Fruit fly (Drosophila melanogaster) whole organism, embryonic: ENCODE measurements around the gene elB.
A peak's percentile ranks its signal among the peaks of the same experiment; 100 is the strongest.

Experiments used
- Asciz ChIP-seq: fragments of 200-800 bp; sonication (Bioruptor generic); optimal IDR thresholded peaks from 2 replicates; lab custom pipeline; 2017; ENCODE audit warnings: missing biosample characterization, mild to moderate bottlenecking, missing genetic modification characterization, missing genetic modification reagents
- Bdp1 ChIP-seq: fragments of 200-800 bp; sonication (Bioruptor generic); optimal IDR thresholded peaks from 3 replicates; lab custom pipeline; 2016; ENCODE audit warnings: missing biosample characterization, missing genetic modification characterization
- CG11085 ChIP-seq: fragments of 200-800 bp; sonication (Bioruptor generic); IDR thresholded peaks from 2 replicates; pipeline ENCODE4 v1.3.6; 2022; ENCODE audit warnings: missing biosample characterization, missing genetic modification characterization
- CG11456 ChIP-seq: fragments of 200-800 bp; sonication (Bioruptor generic); IDR thresholded peaks from 3 replicates; pipeline ENCODE4 v1.3.6; 2022; ENCODE audit warnings: missing biosample characterization, missing genetic modification characterization
- CG11504 ChIP-seq: fragments of 200-800 bp; sonication (Bioruptor generic); optimal IDR thresholded peaks from 3 replicates; lab custom pipeline; 2019; ENCODE audit warnings: missing biosample characterization, mild to moderate bottlenecking, missing genetic modification characterization, moderate library complexity
- CG11696 ChIP-seq: fragments of 200-800 bp; sonication (Bioruptor generic); IDR thresholded peaks from 2 replicates; pipeline ENCODE4 v1.3.6; 2022; ENCODE audit warnings: missing biosample characterization, missing genetic modification characterization
- CG13296 ChIP-seq: fragments of 200-800 bp; sonication (Bioruptor generic); optimal IDR thresholded peaks from 3 replicates; lab custom pipeline; 2018; ENCODE audit warnings: missing biosample characterization, mild to moderate bottlenecking, missing genetic modification characterization
- CG13624 ChIP-seq: fragments of 200-800 bp; sonication (Bioruptor generic); optimal IDR thresholded peaks from 2 replicates; lab custom pipeline; 2016; ENCODE audit warnings: missing biosample characterization, missing genetic modification characterization
- CG13775 ChIP-seq: fragments of 200-800 bp; sonication (Bioruptor generic); optimal IDR thresholded peaks from 3 replicates; lab custom pipeline; 2017; ENCODE audit warnings: missing biosample characterization, mild to moderate bottlenecking, missing genetic modification characterization
- CG13894 ChIP-seq: fragments of 200-800 bp; sonication (Bioruptor generic); optimal IDR thresholded peaks from 3 replicates; lab custom pipeline; 2018; ENCODE audit warnings: missing biosample characterization, mild to moderate bottlenecking, missing genetic modification characterization, moderate library complexity
- CG14667 ChIP-seq: fragments of 200-800 bp; sonication (Bioruptor generic); IDR thresholded peaks from 2 replicates; pipeline ENCODE4 v1.3.6; 2022; ENCODE audit warnings: missing biosample characterization, missing genetic modification characterization
- CG15514 ChIP-seq: fragments of 200-800 bp; sonication (Bioruptor generic); optimal IDR thresholded peaks from 3 replicates; lab custom pipeline; 2017; ENCODE audit warnings: missing biosample characterization, missing genetic modification characterization, mild to moderate bottlenecking, moderate library complexity, missing genetic modification reagents
- CG17829 ChIP-seq: fragments of 200-800 bp; optimal IDR thresholded peaks from 2 replicates; lab custom pipeline; 2019; ENCODE audit warnings: missing biosample characterization, mild to moderate bottlenecking, missing genetic modification characterization, moderate library complexity
- CG1832 ChIP-seq: fragments of 200-800 bp; sonication (Bioruptor generic); optimal IDR thresholded peaks from 2 replicates; lab custom pipeline; 2017; ENCODE audit warnings: missing biosample characterization, mild to moderate bottlenecking, missing genetic modification characterization, inconsistent platforms
- CG30020 ChIP-seq: fragments of 200-800 bp; optimal IDR thresholded peaks from 2 replicates; lab custom pipeline; 2019; ENCODE audit warnings: missing biosample characterization, mild to moderate bottlenecking, missing genetic modification characterization, moderate library complexity
- CG31388 ChIP-seq: fragments of 200-800 bp; sonication (Bioruptor generic); optimal IDR thresholded peaks from 2 replicates; lab custom pipeline; 2016; ENCODE audit warnings: missing biosample characterization, missing genetic modification characterization
- CG4730 ChIP-seq: fragments of 200-800 bp; sonication (Bioruptor generic); IDR thresholded peaks from 2 replicates; pipeline ENCODE4 v1.3.6; 2022; ENCODE audit warnings: missing biosample characterization, missing genetic modification characterization
- CG5953 ChIP-seq: fragments of 200-800 bp; sonication (Bioruptor generic); IDR thresholded peaks from 2 replicates; pipeline ENCODE4 v1.3.6; 2022; ENCODE audit warnings: missing biosample characterization, missing genetic modification characterization
- CG6689 ChIP-seq: fragments of 200-800 bp; sonication (Bioruptor generic); IDR thresholded peaks from 2 replicates; pipeline ENCODE4 v1.3.6; 2022; ENCODE audit warnings: missing biosample characterization, missing genetic modification characterization
- CG7745 ChIP-seq: fragments of 200-800 bp; sonication (Bioruptor generic); optimal IDR thresholded peaks from 2 replicates; lab custom pipeline; 2018; ENCODE audit warnings: missing biosample characterization, mild to moderate bottlenecking, missing genetic modification characterization, moderate library complexity
- CG9609 ChIP-seq: fragments of 200-800 bp; sonication (Bioruptor generic); optimal IDR thresholded peaks from 3 replicates; lab custom pipeline; 2016; ENCODE audit warnings: missing biosample characterization, missing genetic modification characterization
- CG9727 ChIP-seq: fragments of 200-800 bp; sonication (Bioruptor generic); optimal IDR thresholded peaks from 3 replicates; lab custom pipeline; 2017; ENCODE audit warnings: missing biosample characterization, mild to moderate bottlenecking, missing genetic modification characterization
- CG9817 ChIP-seq: fragments of 200-800 bp; sonication (Bioruptor generic); optimal IDR thresholded peaks from 2 replicates; lab custom pipeline; 2018; ENCODE audit warnings: missing biosample characterization, mild to moderate bottlenecking, missing genetic modification characterization, moderate library complexity
- Camta ChIP-seq: fragments of 200-800 bp; sonication (Bioruptor generic); optimal IDR thresholded peaks from 2 replicates; lab custom pipeline; 2016; ENCODE audit warnings: missing biosample characterization, missing genetic modification characterization
- Chrac-16 ChIP-seq: fragments of 200-800 bp; sonication (Bioruptor generic); optimal IDR thresholded peaks from 3 replicates; lab custom pipeline; 2016; ENCODE audit warnings: missing biosample characterization, missing genetic modification characterization
- Dip3 ChIP-seq: fragments of 200-800 bp; sonication (Bioruptor generic); optimal IDR thresholded peaks from 3 replicates; lab custom pipeline; 2016; ENCODE audit warnings: missing biosample characterization, missing genetic modification characterization
- Dref ChIP-seq: fragments of 200-800 bp; sonication (Bioruptor generic); IDR thresholded peaks from 2 replicates; pipeline ENCODE4 v1.3.6; 2022; ENCODE audit warnings: missing biosample characterization, missing genetic modification characterization
- Fer2 ChIP-seq: fragments of 200-800 bp; sonication (Bioruptor generic); optimal IDR thresholded peaks from 2 replicates; lab custom pipeline; 2018; ENCODE audit warnings: missing biosample characterization, mild to moderate bottlenecking, missing genetic modification characterization, moderate library complexity
- H15 ChIP-seq: fragments of 200-800 bp; sonication (Bioruptor generic); IDR thresholded peaks from 3 replicates; pipeline ENCODE4 v1.3.6; 2022; ENCODE audit warnings: missing biosample characterization, missing genetic modification characterization
- Lhr ChIP-seq: fragments of 200-800 bp; sonication (Bioruptor generic); optimal IDR thresholded peaks from 3 replicates; lab custom pipeline; 2017; ENCODE audit warnings: mild to moderate bottlenecking, missing biosample characterization, missing genetic modification reagents, missing genetic modification characterization
- Max ChIP-seq: fragments of 200-800 bp; sonication (Bioruptor generic); optimal IDR thresholded peaks from 2 replicates; lab custom pipeline; 2016; ENCODE audit warnings: missing biosample characterization, mild to moderate bottlenecking, missing genetic modification characterization
- NC2α ChIP-seq: fragments of 200-800 bp; sonication (Bioruptor generic); optimal IDR thresholded peaks from 2 replicates; lab custom pipeline; 2016; ENCODE audit warnings: missing biosample characterization, missing genetic modification characterization
- Scr ChIP-seq: fragments of 200-800 bp; sonication (Bioruptor generic); IDR thresholded peaks from 2 replicates; pipeline ENCODE4 v1.3.6; 2022; ENCODE audit warnings: missing biosample characterization, missing genetic modification characterization; ENCODE audit not compliant: partially characterized antibody
- Sin3A ChIP-seq: fragments of >200 bp; optimal IDR thresholded peaks from 2 replicates; lab custom pipeline; 2018
- abd-A ChIP-seq: fragments of 200-800 bp; sonication (Bioruptor generic); optimal IDR thresholded peaks from 3 replicates; lab custom pipeline; 2019; ENCODE audit warnings: missing biosample characterization, mild to moderate bottlenecking, missing genetic modification characterization, moderate library complexity
- bab2 ChIP-seq: fragments of 200-800 bp; sonication (Bioruptor generic); optimal IDR thresholded peaks from 2 replicates; lab custom pipeline; 2016; ENCODE audit warnings: missing biosample characterization, missing genetic modification characterization
- btn ChIP-seq: fragments of 200-800 bp; sonication (Bioruptor generic); optimal IDR thresholded peaks from 2 replicates; lab custom pipeline; 2016; ENCODE audit warnings: missing biosample characterization, missing genetic modification characterization
- cas ChIP-seq: fragments of 200-800 bp; sonication (Bioruptor generic); IDR thresholded peaks from 2 replicates; pipeline ENCODE4 v1.3.6; 2022; ENCODE audit warnings: missing biosample characterization, missing genetic modification characterization
- dmrt11E ChIP-seq: fragments of 200-800 bp; sonication (Bioruptor generic); optimal IDR thresholded peaks from 3 replicates; lab custom pipeline; 2018; ENCODE audit warnings: missing biosample characterization, mild to moderate bottlenecking, missing genetic modification characterization, moderate library complexity
- dmrt99B ChIP-seq: fragments of 200-800 bp; sonication (Bioruptor generic); optimal IDR thresholded peaks from 2 replicates; lab custom pipeline; 2018; ENCODE audit warnings: missing biosample characterization, mild to moderate bottlenecking, missing genetic modification characterization, moderate library complexity
- eve ChIP-seq, 2 experiments: fragments of >200 bp; optimal IDR thresholded peaks; 2 replicates each; lab custom pipeline; 2017; ENCODE audit warnings: missing biosample characterization in 2 of 2, missing genetic modification characterization in 2 of 2
- grn ChIP-seq: fragments of 200-800 bp; sonication (Bioruptor generic); optimal IDR thresholded peaks from 3 replicates; lab custom pipeline; 2017; ENCODE audit warnings: missing biosample characterization, missing genetic modification characterization
- h ChIP-seq: fragments of >200 bp; optimal IDR thresholded peaks from 2 replicates; lab custom pipeline; 2017
- hb ChIP-seq: fragments of 200-800 bp; sonication (Bioruptor generic); IDR thresholded peaks from 3 replicates; pipeline ENCODE4 v1.3.6; 2022; ENCODE audit warnings: missing biosample characterization, missing genetic modification characterization; ENCODE audit not compliant: partially characterized antibody
- kay ChIP-seq: fragments of 200-800 bp; sonication (Bioruptor generic); optimal IDR thresholded peaks from 2 replicates; lab custom pipeline; 2016; ENCODE audit warnings: missing biosample characterization, missing genetic modification characterization
- lola ChIP-seq, 3 experiments: fragments of >200 bp in 2 of 3; fragments of 200-800 bp in 1 of 3; sonication (Bioruptor generic) in 1 of 3; optimal IDR thresholded peaks; 2 replicates each; lab custom pipeline; 2017 to 2019; ENCODE audit warnings: missing biosample characterization in 3 of 3, missing genetic modification characterization in 3 of 3, mild to moderate bottlenecking in 1 of 3, moderate library complexity in 1 of 3
- pzg ChIP-seq: fragments of 200-800 bp; sonication (Bioruptor generic); optimal IDR thresholded peaks from 3 replicates; lab custom pipeline; 2018; ENCODE audit warnings: missing biosample characterization, mild to moderate bottlenecking, missing genetic modification characterization, moderate library complexity
- sr ChIP-seq: fragments of 200-800 bp; sonication (Bioruptor generic); IDR thresholded peaks from 3 replicates; pipeline ENCODE4 v1.3.6; 2022; ENCODE audit warnings: missing biosample characterization, missing genetic modification characterization
- tio ChIP-seq: fragments of 200-800 bp; sonication (Bioruptor generic); optimal IDR thresholded peaks from 2 replicates; lab custom pipeline; 2017; ENCODE audit warnings: missing biosample characterization, missing genetic modification characterization, inconsistent platforms
- wor ChIP-seq: fragments of 200-800 bp; sonication (Bioruptor generic); IDR thresholded peaks from 2 replicates; pipeline ENCODE4 v1.3.6; 2022; ENCODE audit warnings: missing biosample characterization, missing genetic modification characterization

The elB gene

dm6 chr2L:14376484-14377254 lies 32.7 kb downstream of the elB start (continued):
- TF ChIP-seq dmrt99B: peak; percentile 66
- TF ChIP-seq wor (GFP tag; lab: Robert Waterston, UW): no peak
- TF ChIP-seq Camta (GFP tag; lab: Kevin White, UChicago): no peak
- peak; percentile 25 for TF ChIP-seq dmrt11E (tag; lab: Kevin White, UChicago)
- TF ChIP-seq hb: no peak
- TF ChIP-seq CG17829 (tag; lab: Kevin White, UChicago): peak; percentile 33
- TF ChIP-seq CG9817: no peak
- no peak for TF ChIP-seq eve (GFP tag; optimal IDR thresholded peaks at IDR 0.05; lab: Kevin White, UChicago)
- TF ChIP-seq tio (GFP tag; lab: Kevin White, UChicago): peak; percentile 46
- no peak for TF ChIP-seq Scr (GFP tag; lab: Robert Waterston, UW)
- TF ChIP-seq CG5953 (GFP tag; lab: Robert Waterston, UW): no peak
- TF ChIP-seq Chrac-16 (GFP tag; lab: Kevin White, UChicago): peak; percentile 9
- TF ChIP-seq CG11085: no peak
- peak; percentile 9 for TF ChIP-seq abd-A (tag; lab: Kevin White, UChicago)
- TF ChIP-seq Bdp1 (GFP tag; lab: Kevin White, UChicago): no peak
- TF ChIP-seq CG11696 (GFP tag; lab: Robert Waterston, UW): no peak
- no peak for TF ChIP-seq CG31388 (GFP tag; lab: Kevin White, UChicago)
- no peak for TF ChIP-seq cas
- no peak for TF ChIP-seq CG13894
- peak in 1 of 3 experiments; percentile 15 for TF ChIP-seq lola (GFP tag; optimal IDR thresholded peaks at IDR 0.05; lab: Kevin White, UChicago)
- no peak for TF ChIP-seq CG1832 (GFP tag; lab: Kevin White, UChicago)
- peak; percentile 9 for TF ChIP-seq CG9609 (GFP tag; lab: Kevin White, UChicago)
- no peak for TF ChIP-seq CG13624 (GFP tag; lab: Kevin White, UChicago)
- no peak for TF ChIP-seq pzg
- TF ChIP-seq CG11504: peak; percentile 51
- no peak for TF ChIP-seq CG30020 (tag; lab: Kevin White, UChicago)
- peak; percentile 8 for TF ChIP-seq Max
- peak; percentile 15 for TF ChIP-seq Dip3 (GFP tag; lab: Kevin White, UChicago)
- TF ChIP-seq Lhr (GFP tag; lab: Kevin White, UChicago): no peak
- TF ChIP-seq Fer2 (tag; lab: Kevin White, UChicago): no peak
- TF ChIP-seq H15 (GFP tag; lab: Robert Waterston, UW): no peak
- TF ChIP-seq Dref (GFP tag; lab: Robert Waterston, UW): no peak
- TF ChIP-seq CG6689 (GFP tag; lab: Robert Waterston, UW): peak; percentile 35; the same call in 1 of the 2 replicates
- peak; percentile 27; the same call in 1 of the 3 replicates for TF ChIP-seq CG11456 (GFP tag; lab: Robert Waterston, UW)
- TF ChIP-seq Sin3A (lab: Kevin White, UChicago): no peak
- no peak for TF ChIP-seq CG13296 (GFP tag; lab: Kevin White, UChicago)
- peak; percentile 93 for TF ChIP-seq sr
- no peak for TF ChIP-seq Asciz (GFP tag; lab: Kevin White, UChicago)
- no peak for TF ChIP-seq h (lab: Kevin White, UChicago)
- peak; percentile 44 for TF ChIP-seq bab2 (GFP tag; lab: Kevin White, UChicago)
- no peak for TF ChIP-seq CG14667 (GFP tag; lab: Robert Waterston, UW)
- TF ChIP-seq CG13775 (GFP tag; lab: Kevin White, UChicago): peak; percentile 47
- no peak for TF ChIP-seq btn (GFP tag; lab: Kevin White, UChicago)
- no peak for TF ChIP-seq kay (GFP tag; lab: Kevin White, UChicago)
- TF ChIP-seq CG9727 (GFP tag; lab: Kevin White, UChicago): peak; percentile 51
- no peak for TF ChIP-seq CG15514 (GFP tag; lab: Kevin White, UChicago)
- 0 out of 2 replicates have a peak, but pooled peaks have one; percentile 13 for TF ChIP-seq CG4730 (GFP tag; lab: Robert Waterston, UW)
- no peak for TF ChIP-seq grn (GFP tag; lab: Kevin White, UChicago)
- peak; percentile 3 for TF ChIP-seq NC2α (GFP tag; lab: Kevin White, UChicago)
- TF ChIP-seq CG7745: no peak
